Fruit fly (Drosophila melanogaster): ENCODE results near the gene SIFaR.

- no peak for TF ChIP-seq pan (optimal IDR thresholded peaks at IDR 0.05)
- no peak for TF ChIP-seq CG8478 (optimal IDR thresholded peaks at IDR 0.05)
These were observed 36.7 kb upstream of the SIFaR start for dm6 chr3R:21330542-21330941.
